Worm (Caenorhabditis elegans) whole organism, mixed stage, embryonic: ENCODE measurements around the gene try-13.

Source experiments
- M03D4.4 ChIP-seq: sonication (generic microtip); optimal IDR thresholded peaks from 2 replicates; lab custom pipeline; 2017; ENCODE audit warnings: mild to moderate bottlenecking, missing genetic modification characterization, missing compliant biosample characterization
- cnd-1 ChIP-seq: fragments of 200-800 bp; sonication (Bioruptor generic); optimal IDR thresholded peaks from 2 replicates; lab custom pipeline; 2018; ENCODE audit warnings: mild to moderate bottlenecking, missing genetic modification characterization, missing compliant biosample characterization
- ham-2 ChIP-seq: fragments of 200-800 bp; sonication (Bioruptor generic); optimal IDR thresholded peaks from 2 replicates; lab custom pipeline; 2018; ENCODE audit warnings: mild to moderate bottlenecking, missing genetic modification characterization, missing compliant biosample characterization
- lin-13 ChIP-seq: fragments of 150-350 bp; optimal IDR thresholded peaks from 2 replicates; lab custom pipeline; 2014; ENCODE audit warnings: missing biosample characterization, missing genetic modification characterization
- lsy-2 ChIP-seq: fragments of 150-350 bp; optimal IDR thresholded peaks from 2 replicates; lab custom pipeline; 2014; ENCODE audit warnings: missing biosample characterization, missing genetic modification characterization
- mab-5 ChIP-seq: fragments of 150-350 bp; optimal IDR thresholded peaks from 2 replicates; lab custom pipeline; 2014; ENCODE audit warnings: missing biosample characterization, missing genetic modification characterization
- mep-1 ChIP-seq: fragments of 150-350 bp; optimal IDR thresholded peaks from 2 replicates; lab custom pipeline; 2017; ENCODE audit warnings: missing biosample characterization, missing genetic modification reagents, missing genetic modification characterization, inconsistent platforms
- nhr-12 ChIP-seq: fragments of 150-350 bp; optimal IDR thresholded peaks from 2 replicates; lab custom pipeline; 2014; ENCODE audit warnings: missing biosample characterization, missing genetic modification characterization
- nhr-237 ChIP-seq: fragments of 150-350 bp; optimal IDR thresholded peaks from 2 replicates; lab custom pipeline; 2014; ENCODE audit warnings: missing biosample characterization, missing genetic modification characterization
- sem-2 ChIP-seq: fragments of 200-800 bp; sonication (Bioruptor generic); optimal IDR thresholded peaks from 2 replicates; lab custom pipeline; 2018; ENCODE audit warnings: mild to moderate bottlenecking, missing genetic modification characterization, missing compliant biosample characterization
- snpc-4 ChIP-seq: fragments of 150-350 bp; optimal IDR thresholded peaks from 2 replicates; lab custom pipeline; 2014; ENCODE audit warnings: missing biosample characterization, missing genetic modification characterization
- tbx-8 ChIP-seq: fragments of 200-800 bp; sonication (Bioruptor generic); optimal IDR thresholded peaks from 2 replicates; lab custom pipeline; 2018; ENCODE audit warnings: mild to moderate bottlenecking, missing genetic modification characterization, moderate library complexity, missing compliant biosample characterization
- unc-39 ChIP-seq: fragments of 150-350 bp; optimal IDR thresholded peaks from 2 replicates; lab custom pipeline; 2014; ENCODE audit warnings: missing biosample characterization, missing genetic modification characterization

DNA sequence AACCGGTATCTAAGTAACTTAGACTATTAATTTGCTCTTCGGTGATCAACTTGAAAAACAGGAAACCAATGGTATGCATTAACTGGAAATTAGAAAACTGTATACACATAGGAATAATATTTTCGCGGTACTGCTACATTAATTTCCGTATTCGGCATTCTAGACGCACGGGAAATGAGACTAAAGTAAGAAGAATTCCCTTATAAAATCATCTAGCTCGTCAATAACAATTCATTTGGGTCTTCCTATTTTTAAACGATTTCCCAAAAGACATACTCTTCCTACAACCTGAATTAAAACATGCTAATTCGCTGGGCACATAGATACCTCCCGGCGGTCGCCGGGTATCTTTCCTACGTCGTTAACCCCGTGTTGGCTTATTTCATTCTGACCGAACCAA, 37.6 kb upstream of the try-13 start, which contains the start of gene srj-13:
- TF ChIP-seq M03D4.4 (tag; lab: Kevin White, UChicago) = no peak
- TF ChIP-seq cnd-1 (tag; lab: Kevin White, UChicago) = no peak
- no peak for TF ChIP-seq nhr-237 (tag; lab: Kevin White, UChicago)
- no peak for TF ChIP-seq nhr-12 (tag; lab: Kevin White, UChicago)
- no peak for TF ChIP-seq ham-2 (GFP tag; lab: Kevin White, UChicago)
- TF ChIP-seq mep-1 (tag; lab: Kevin White, UChicago) = no peak
- TF ChIP-seq sem-2 (GFP tag; lab: Kevin White, UChicago) = no peak
- TF ChIP-seq unc-39 = no peak
- no peak for TF ChIP-seq snpc-4 (tag; lab: Kevin White, UChicago)
- TF ChIP-seq tbx-8 (GFP tag; lab: Kevin White, UChicago) = no peak
- TF ChIP-seq lin-13 (tag; lab: Kevin White, UChicago) = no peak
- TF ChIP-seq lsy-2 (tag; lab: Kevin White, UChicago) = no peak
- TF ChIP-seq mab-5 (tag; lab: Kevin White, UChicago) = no peak
